1 fruit fly cellular context compared by ENCODE assay signal in the genomic region with DNA sequence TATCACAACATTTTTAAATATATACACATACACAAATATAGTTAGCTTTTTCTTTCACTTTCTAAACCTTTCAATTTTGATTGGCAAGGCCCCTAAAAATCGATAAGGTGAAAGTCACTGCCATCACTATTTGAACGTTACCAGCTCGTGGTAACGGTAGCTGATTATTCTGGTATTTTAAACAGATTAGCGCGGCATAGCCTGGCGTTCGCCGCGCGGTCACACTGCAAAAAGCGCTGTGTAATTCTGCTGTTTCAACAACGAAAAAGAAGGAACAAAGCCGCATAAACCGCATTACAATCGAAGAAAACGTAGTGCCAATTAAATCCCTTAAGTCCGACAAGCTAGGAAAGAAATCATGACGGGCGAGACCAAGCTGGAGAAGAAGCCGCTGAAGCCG.
TF ChIP-seq lines count a peak whose summit lies in the region.

Gene Rpn1, plus strand, starts transcription at position 219 of the 400 bp plus-strand sequence.

TF ChIP-seq in whole organism, embryonic, 481 proteins besides CTCF, POLR2A, EP300 and RAD21 (continued from another document and continues in another):
- TF ChIP-seq CG3995 (GFP tag; optimal IDR thresholded peaks at IDR 0.05; lab: Kevin White, UChicago): peak; percentile 98
- TF ChIP-seq CG17359 (tag; optimal IDR thresholded peaks at IDR 0.05; lab: Kevin White, UChicago): no peak
- TF ChIP-seq chif (GFP tag; optimal IDR thresholded peaks at IDR 0.05; lab: Kevin White, UChicago): no peak
- TF ChIP-seq CG31224 (GFP tag; IDR thresholded peaks at IDR 0.05; lab: Robert Waterston, UW): no peak
- no peak for TF ChIP-seq vfl (GFP tag; optimal IDR thresholded peaks at IDR 0.05; lab: Kevin White, UChicago)
- peak; percentile 12 for TF ChIP-seq gro (GFP tag; optimal IDR thresholded peaks at IDR 0.05; lab: Kevin White, UChicago)
- TF ChIP-seq CG18476 (GFP tag; optimal IDR thresholded peaks at IDR 0.05; lab: Kevin White, UChicago): no peak
- no peak for TF ChIP-seq maf-S (GFP tag; optimal IDR thresholded peaks at IDR 0.05; lab: Kevin White, UChicago)
- TF ChIP-seq Deaf1 (tag; optimal IDR thresholded peaks at IDR 0.05; lab: Kevin White, UChicago): no peak
- TF ChIP-seq CG1233 (GFP tag; optimal IDR thresholded peaks at IDR 0.05; lab: Kevin White, UChicago): no peak
- TF ChIP-seq cwo (GFP tag; optimal IDR thresholded peaks at IDR 0.05; lab: Kevin White, UChicago): no peak
- TF ChIP-seq Fer1 (GFP tag; optimal IDR thresholded peaks at IDR 0.05; lab: Kevin White, UChicago): peak; percentile 15
- no peak for TF ChIP-seq tx (GFP tag; optimal IDR thresholded peaks at IDR 0.05; lab: Kevin White, UChicago)
- no peak for TF ChIP-seq MTF-1 (GFP tag; optimal IDR thresholded peaks at IDR 0.05; lab: Kevin White, UChicago; ENCODE audit: borderline replicate concordance)
- no peak for TF ChIP-seq mld (GFP tag; IDR thresholded peaks at IDR 0.05; lab: Robert Waterston, UW; ENCODE audit: partially characterized antibody)
- TF ChIP-seq CG18599 (GFP tag; optimal IDR thresholded peaks at IDR 0.05; lab: Kevin White, UChicago): no peak
- TF ChIP-seq dmrt11E (tag; optimal IDR thresholded peaks at IDR 0.05; lab: Kevin White, UChicago): no peak
- TF ChIP-seq row (GFP tag; IDR thresholded peaks at IDR 0.05; lab: Robert Waterston, UW): peak; percentile 82
- TF ChIP-seq Mrtf (GFP tag; IDR thresholded peaks at IDR 0.05; lab: Robert Waterston, UW): no peak
- no peak for TF ChIP-seq sisA (GFP tag; IDR thresholded peaks at IDR 0.05; lab: Robert Waterston, UW)
- TF ChIP-seq Dbx (GFP tag; IDR thresholded peaks at IDR 0.05; lab: Robert Waterston, UW): no peak
- no peak for TF ChIP-seq CG8478 (optimal IDR thresholded peaks at IDR 0.05; lab: Kevin White, UChicago)
- no peak for TF ChIP-seq al (GFP tag; IDR thresholded peaks at IDR 0.05; lab: Robert Waterston, UW)
- no peak for TF ChIP-seq ash1 (GFP tag; optimal IDR thresholded peaks at IDR 0.05; lab: Kevin White, UChicago)
- no peak for TF ChIP-seq CG1647 (GFP tag; optimal IDR thresholded peaks at IDR 0.05; lab: Kevin White, UChicago)
- TF ChIP-seq en (GFP tag; optimal IDR thresholded peaks at IDR 0.05; lab: Kevin White, UChicago): no peak
- TF ChIP-seq Atf6 (GFP tag; IDR thresholded peaks at IDR 0.05; lab: Robert Waterston, UW): no peak
- no peak for TF ChIP-seq fd64A (GFP tag; optimal IDR thresholded peaks at IDR 0.05; lab: Kevin White, UChicago)
- TF ChIP-seq bigmax (GFP tag; optimal IDR thresholded peaks at IDR 0.05; lab: Kevin White, UChicago): no peak
- no peak for TF ChIP-seq Max (GFP tag; optimal IDR thresholded peaks at IDR 0.05; lab: Kevin White, UChicago)
- TF ChIP-seq phol (tag; optimal IDR thresholded peaks at IDR 0.05; lab: Kevin White, UChicago): peak; percentile 39
- TF ChIP-seq CG15011 (GFP tag; optimal IDR thresholded peaks at IDR 0.05; lab: Kevin White, UChicago): no peak
- no peak for TF ChIP-seq dan (GFP tag; IDR thresholded peaks at IDR 0.05; lab: Robert Waterston, UW)
- TF ChIP-seq CG7357 (GFP tag; IDR thresholded peaks at IDR 0.05; lab: Robert Waterston, UW): no peak
- TF ChIP-seq grn (GFP tag; optimal IDR thresholded peaks at IDR 0.05; lab: Kevin White, UChicago): no peak
- TF ChIP-seq CG6654 (GFP tag; optimal IDR thresholded peaks at IDR 0.05; lab: Kevin White, UChicago): no peak
- TF ChIP-seq CG42726 (GFP tag; IDR thresholded peaks at IDR 0.05; lab: Robert Waterston, UW; ENCODE audit: partially characterized antibody): peak; percentile 49; the same call in 1 of the 2 replicates
- TF ChIP-seq CG43689 (GFP tag; IDR thresholded peaks at IDR 0.05; lab: Robert Waterston, UW): no peak
- peak; percentile 48; the same call in 1 of the 2 replicates for TF ChIP-seq unc-4 (GFP tag; IDR thresholded peaks at IDR 0.05; lab: Robert Waterston, UW; ENCODE audit: partially characterized antibody)
- no peak for TF ChIP-seq Poxn (GFP tag; IDR thresholded peaks at IDR 0.05; lab: Robert Waterston, UW)
- no peak for TF ChIP-seq prd (optimal IDR thresholded peaks at IDR 0.05; lab: Kevin White, UChicago)
- TF ChIP-seq prd (GFP tag; IDR thresholded peaks at IDR 0.05; lab: Robert Waterston, UW): no peak
- no peak for TF ChIP-seq CG17612 (GFP tag; IDR thresholded peaks at IDR 0.05; lab: Robert Waterston, UW)
- TF ChIP-seq lov (optimal IDR thresholded peaks at IDR 0.05; lab: Kevin White, UChicago): no peak
- TF ChIP-seq lov (GFP tag; IDR thresholded peaks at IDR 0.05; lab: Robert Waterston, UW): 0 out of 3 replicates have a peak, but pooled peaks have one; percentile 44
- TF ChIP-seq CG12391 (tag; optimal IDR thresholded peaks at IDR 0.05; lab: Kevin White, UChicago): peak; percentile 9
- no peak for TF ChIP-seq pfk (GFP tag; optimal IDR thresholded peaks at IDR 0.05; lab: Kevin White, UChicago)
- no peak for TF ChIP-seq Ravus (GFP tag; IDR thresholded peaks at IDR 0.05; lab: Robert Waterston, UW)
- no peak for TF ChIP-seq CG15479 (GFP tag; optimal IDR thresholded peaks at IDR 0.05; lab: Kevin White, UChicago)
- TF ChIP-seq NFAT (GFP tag; IDR thresholded peaks at IDR 0.05; lab: Robert Waterston, UW): no peak; the same call in 1 of the 2 replicates
- TF ChIP-seq CG4730 (GFP tag; IDR thresholded peaks at IDR 0.05; lab: Robert Waterston, UW): no peak
- TF ChIP-seq Rfx (GFP tag; IDR thresholded peaks at IDR 0.05; lab: Robert Waterston, UW): peak; percentile 60
- no peak for TF ChIP-seq CG7372 (GFP tag; IDR thresholded peaks at IDR 0.05; lab: Robert Waterston, UW)
- TF ChIP-seq kni (GFP tag; optimal IDR thresholded peaks at IDR 0.05; lab: Kevin White, UChicago): no peak
- no peak for TF ChIP-seq eyg (GFP tag; optimal IDR thresholded peaks at IDR 0.05; lab: Kevin White, UChicago)
- peak; percentile 21 for TF ChIP-seq CG13624 (GFP tag; optimal IDR thresholded peaks at IDR 0.05; lab: Kevin White, UChicago)
- TF ChIP-seq CG17829 (tag; optimal IDR thresholded peaks at IDR 0.05; lab: Kevin White, UChicago): peak; percentile 3
- no peak for TF ChIP-seq sens-2 (GFP tag; IDR thresholded peaks at IDR 0.05; lab: Robert Waterston, UW)
- no peak for TF ChIP-seq ranshi (GFP tag; IDR thresholded peaks at IDR 0.05; lab: Robert Waterston, UW)
- TF ChIP-seq CG12659 (GFP tag; optimal IDR thresholded peaks at IDR 0.05; lab: Kevin White, UChicago): peak; percentile 39
- no peak for TF ChIP-seq CG11093 (GFP tag; IDR thresholded peaks at IDR 0.05; lab: Robert Waterston, UW)
- peak; percentile 30 for TF ChIP-seq CG8290 (GFP tag; optimal IDR thresholded peaks at IDR 0.05; lab: Kevin White, UChicago)
- no peak for TF ChIP-seq CG8290 (tag; optimal IDR thresholded peaks at IDR 0.05; lab: Kevin White, UChicago)
- TF ChIP-seq hth (optimal IDR thresholded peaks at IDR 0.05; lab: Kevin White, UChicago): no peak
- no peak for TF ChIP-seq CG13296 (GFP tag; optimal IDR thresholded peaks at IDR 0.05; lab: Kevin White, UChicago)
- no peak for TF ChIP-seq mirr (GFP tag; optimal IDR thresholded peaks at IDR 0.05; lab: Kevin White, UChicago)
- TF ChIP-seq Sry-δ (GFP tag; optimal IDR thresholded peaks at IDR 0.05; lab: Kevin White, UChicago): peak; percentile 89
- TF ChIP-seq hb (GFP tag; IDR thresholded peaks at IDR 0.05; lab: Robert Waterston, UW; ENCODE audit: partially characterized antibody): no peak
- no peak for TF ChIP-seq Tbp (GFP tag; optimal IDR thresholded peaks at IDR 0.05; lab: Kevin White, UChicago)
- no peak for TF ChIP-seq ro (GFP tag; IDR thresholded peaks at IDR 0.05; lab: Robert Waterston, UW)
- TF ChIP-seq CG16779 (GFP tag; IDR thresholded peaks at IDR 0.05; lab: Robert Waterston, UW): no peak
- no peak for TF ChIP-seq gt (GFP tag; IDR thresholded peaks at IDR 0.05; lab: Robert Waterston, UW)
- TF ChIP-seq CG1832 (GFP tag; optimal IDR thresholded peaks at IDR 0.05; lab: Kevin White, UChicago): no peak
- no peak for TF ChIP-seq CG12236 (GFP tag; optimal IDR thresholded peaks at IDR 0.05; lab: Kevin White, UChicago)
- TF ChIP-seq grau (tag; optimal IDR thresholded peaks at IDR 0.05; lab: Kevin White, UChicago): no peak
- TF ChIP-seq CG18011 (GFP tag; optimal IDR thresholded peaks at IDR 0.05; lab: Kevin White, UChicago): no peak
- no peak for TF ChIP-seq Hr78 (GFP tag; optimal IDR thresholded peaks at IDR 0.05; lab: Kevin White, UChicago)
- no peak for TF ChIP-seq Chrac-16 (GFP tag; optimal IDR thresholded peaks at IDR 0.05; lab: Kevin White, UChicago)
- TF ChIP-seq CG3065 (GFP tag; optimal IDR thresholded peaks at IDR 0.05; lab: Kevin White, UChicago): no peak
- no peak for TF ChIP-seq CG3163 (GFP tag; optimal IDR thresholded peaks at IDR 0.05; lab: Kevin White, UChicago)
- peak; percentile 74 for TF ChIP-seq HmgZ (tag; optimal IDR thresholded peaks at IDR 0.05; lab: Kevin White, UChicago)
- TF ChIP-seq twi (tag; optimal IDR thresholded peaks at IDR 0.05; lab: Kevin White, UChicago): no peak
- 0 out of 4 replicates have a peak, but pooled peaks have one; percentile 51 for TF ChIP-seq Dll (GFP tag; IDR thresholded peaks at IDR 0.05; lab: Robert Waterston, UW; ENCODE audit: partially characterized antibody)
- no peak for TF ChIP-seq ase (GFP tag; IDR thresholded peaks at IDR 0.05; lab: Robert Waterston, UW)
- TF ChIP-seq CG12942 (GFP tag; optimal IDR thresholded peaks at IDR 0.05; lab: Kevin White, UChicago): no peak
- TF ChIP-seq CG18619 (GFP tag; optimal IDR thresholded peaks at IDR 0.05; lab: Kevin White, UChicago): no peak
- no peak for TF ChIP-seq NK7.1 (GFP tag; optimal IDR thresholded peaks at IDR 0.05; lab: Kevin White, UChicago)
- TF ChIP-seq CG4328 (GFP tag; optimal IDR thresholded peaks at IDR 0.05; lab: Kevin White, UChicago): no peak
- no peak for TF ChIP-seq HHEX (GFP tag; optimal IDR thresholded peaks at IDR 0.05; lab: Kevin White, UChicago)
- no peak for TF ChIP-seq Nf-YC (tag; optimal IDR thresholded peaks at IDR 0.05; lab: Kevin White, UChicago)
- peak; percentile 49; the same call in 1 of the 2 replicates for TF ChIP-seq bbx (GFP tag; IDR thresholded peaks at IDR 0.05; lab: Robert Waterston, UW; ENCODE audit: partially characterized antibody)
- TF ChIP-seq nerfin-2 (GFP tag; IDR thresholded peaks at IDR 0.05; lab: Robert Waterston, UW; ENCODE audit: partially characterized antibody): peak; percentile 60
- no peak for TF ChIP-seq scrt (GFP tag; optimal IDR thresholded peaks at IDR 0.05; lab: Kevin White, UChicago)
- no peak for TF ChIP-seq CG6254 (GFP tag; optimal IDR thresholded peaks at IDR 0.05; lab: Kevin White, UChicago)
- no peak for TF ChIP-seq Gug (GFP tag; IDR thresholded peaks at IDR 0.05; lab: Robert Waterston, UW)
- peak; percentile 22; the same call in 1 of the 2 replicates for TF ChIP-seq CG32532 (GFP tag; IDR thresholded peaks at IDR 0.05; lab: Robert Waterston, UW)
- peak; percentile 53; the same call in 1 of the 3 replicates for TF ChIP-seq so (GFP tag; IDR thresholded peaks at IDR 0.05; lab: Robert Waterston, UW)
- no peak for TF ChIP-seq sim (GFP tag; IDR thresholded peaks at IDR 0.05; lab: Robert Waterston, UW)
- no peak for TF ChIP-seq Six4 (GFP tag; optimal IDR thresholded peaks at IDR 0.05; lab: Kevin White, UChicago)
- no peak for TF ChIP-seq ATbp (GFP tag; optimal IDR thresholded peaks at IDR 0.05; lab: Kevin White, UChicago)
- no peak for TF ChIP-seq CG32767 (GFP tag; IDR thresholded peaks at IDR 0.05; lab: Robert Waterston, UW)
- TF ChIP-seq mam (GFP tag; optimal IDR thresholded peaks at IDR 0.05; lab: Kevin White, UChicago): peak; percentile 39
- no peak for TF ChIP-seq CG9437 (GFP tag; optimal IDR thresholded peaks at IDR 0.05; lab: Kevin White, UChicago)
- no peak for TF ChIP-seq chm (GFP tag; IDR thresholded peaks at IDR 0.05; lab: Robert Waterston, UW)
- no peak for TF ChIP-seq schlank (tag; optimal IDR thresholded peaks at IDR 0.05; lab: Kevin White, UChicago)
- no peak for TF ChIP-seq tup (GFP tag; optimal IDR thresholded peaks at IDR 0.05; lab: Kevin White, UChicago)
- TF ChIP-seq repo (GFP tag; optimal IDR thresholded peaks at IDR 0.05; lab: Kevin White, UChicago): no peak
- no peak for TF ChIP-seq tin (GFP tag; optimal IDR thresholded peaks at IDR 0.05; lab: Kevin White, UChicago)
- TF ChIP-seq CG10321 (GFP tag; IDR thresholded peaks at IDR 0.05; lab: Robert Waterston, UW): no peak
- no peak for TF ChIP-seq H15 (GFP tag; IDR thresholded peaks at IDR 0.05; lab: Robert Waterston, UW)
- no peak for TF ChIP-seq Hey (tag; optimal IDR thresholded peaks at IDR 0.05; lab: Kevin White, UChicago)
- TF ChIP-seq Nf-YB (GFP tag; optimal IDR thresholded peaks at IDR 0.05; lab: Kevin White, UChicago): no peak
- TF ChIP-seq ssp (GFP tag; IDR thresholded peaks at IDR 0.05; lab: Robert Waterston, UW): peak; percentile 49
- no peak for TF ChIP-seq CG7556 (GFP tag; optimal IDR thresholded peaks at IDR 0.05; lab: Kevin White, UChicago)
- no peak for TF ChIP-seq tap (tag; optimal IDR thresholded peaks at IDR 0.05; lab: Kevin White, UChicago)
- TF ChIP-seq ems (GFP tag; optimal IDR thresholded peaks at IDR 0.05; lab: Kevin White, UChicago): no peak
- TF ChIP-seq Pdp1 (GFP tag; optimal IDR thresholded peaks at IDR 0.05; lab: Kevin White, UChicago): no peak
- no peak for TF ChIP-seq CG3838 (GFP tag; optimal IDR thresholded peaks at IDR 0.05; lab: Kevin White, UChicago)
- no peak for TF ChIP-seq zf30C (GFP tag; optimal IDR thresholded peaks at IDR 0.05; lab: Kevin White, UChicago)
- no peak for TF ChIP-seq Optix (GFP tag; IDR thresholded peaks at IDR 0.05; lab: Robert Waterston, UW)
- TF ChIP-seq zen (tag; optimal IDR thresholded peaks at IDR 0.05; lab: Kevin White, UChicago): peak; percentile 36
- TF ChIP-seq Myb (GFP tag; optimal IDR thresholded peaks at IDR 0.05; lab: Kevin White, UChicago): peak; percentile 82
- no peak for TF ChIP-seq cas (GFP tag; IDR thresholded peaks at IDR 0.05; lab: Robert Waterston, UW)
- no peak for TF ChIP-seq Drgx (GFP tag; IDR thresholded peaks at IDR 0.05; lab: Robert Waterston, UW)
- no peak for TF ChIP-seq fd102C (GFP tag; optimal IDR thresholded peaks at IDR 0.05; lab: Kevin White, UChicago)
- no peak for TF ChIP-seq CG12104 (GFP tag; optimal IDR thresholded peaks at IDR 0.05; lab: Kevin White, UChicago)
- no peak for TF ChIP-seq CG1602 (GFP tag; optimal IDR thresholded peaks at IDR 0.05; lab: Kevin White, UChicago)
- no peak for TF ChIP-seq CG3726 (GFP tag; IDR thresholded peaks at IDR 0.05; lab: Robert Waterston, UW)
- no peak for TF ChIP-seq odd (GFP tag; optimal IDR thresholded peaks at IDR 0.05; lab: Kevin White, UChicago)
- no peak for TF ChIP-seq tll (GFP tag; optimal IDR thresholded peaks at IDR 0.05; lab: Kevin White, UChicago)
- TF ChIP-seq CG6683 (GFP tag; optimal IDR thresholded peaks at IDR 0.05; lab: Kevin White, UChicago): no peak
- TF ChIP-seq HLH54F (GFP tag; optimal IDR thresholded peaks at IDR 0.05; lab: Kevin White, UChicago): no peak
- TF ChIP-seq CG8089 (GFP tag; optimal IDR thresholded peaks at IDR 0.05; lab: Kevin White, UChicago): no peak
